Comparison of ENCODE assay signal across 5 fruit fly cellular contexts in genomic region chrX:2608470-2609157, dm6.
TF ChIP-seq lines count a peak whose summit lies in the region.

TSS of gene Smyd3 (minus strand) at chrX:2608876.

- no peak for TF ChIP-seq CTCF in whole organism, embryonic (GFP tag; optimal IDR thresholded peaks at IDR 0.05; lab: Kevin White, UChicago)

TF ChIP-seq in whole organism, adult, 20 proteins besides CTCF, POLR2A, EP300 and RAD21 (continues in another document):
- TF ChIP-seq CG1620 (GFP tag; optimal IDR thresholded peaks at IDR 0.05; lab: Kevin White, UChicago) (peak; percentile 52), toe (GFP tag; optimal IDR thresholded peaks at IDR 0.05; lab: Kevin White, UChicago) (peak; percentile 61), Clk (GFP tag; optimal IDR thresholded peaks at IDR 0.05; lab: Kevin White, UChicago) (peak; percentile 30), cic (GFP tag; optimal IDR thresholded peaks at IDR 0.05; lab: Kevin White, UChicago) (peak; percentile 44), cnc (optimal IDR thresholded peaks at IDR 0.05; lab: Kevin White, UChicago) (no peak), CG11617 (GFP tag; optimal IDR thresholded peaks at IDR 0.05; lab: Kevin White, UChicago) (peak; percentile 74), CG14711 (tag; optimal IDR thresholded peaks at IDR 0.05; lab: Kevin White, UChicago) (peak; percentile 62), tj (GFP tag; optimal IDR thresholded peaks at IDR 0.05; lab: Kevin White, UChicago) (peak; percentile 40), CG12768 (GFP tag; optimal IDR thresholded peaks at IDR 0.05; lab: Kevin White, UChicago) (peak; percentile 68), Hr96 (GFP tag; optimal IDR thresholded peaks at IDR 0.05; lab: Kevin White, UChicago) (no peak), ovo (GFP tag; optimal IDR thresholded peaks at IDR 0.05; lab: Kevin White, UChicago) (no peak), bab1 (GFP tag; optimal IDR thresholded peaks at IDR 0.05; lab: Kevin White, UChicago) (peak; percentile 81), pad (GFP tag; optimal IDR thresholded peaks at IDR 0.05; lab: Kevin White, UChicago) (peak; percentile 50), CG33017 (tag; optimal IDR thresholded peaks at IDR 0.05; lab: Kevin White, UChicago) (peak; percentile 77), kay (GFP tag; lab: Kevin White, UChicago; ENCODE audit: borderline replicate concordance) (no peak), Crg-1 (GFP tag; optimal IDR thresholded peaks at IDR 0.05; lab: Kevin White, UChicago) (peak; percentile 57), Mnt (GFP tag; optimal IDR thresholded peaks at IDR 0.05; lab: Kevin White, UChicago) (peak; percentile 83), CG7101 (tag; optimal IDR thresholded peaks at IDR 0.05; lab: Kevin White, UChicago) (peak; percentile 61)

TF ChIP-seq in whole organism, embryonic, 481 proteins besides CTCF, POLR2A, EP300 and RAD21 (continues in another document):
- peak; percentile 59 for TF ChIP-seq CG10462 (GFP tag; optimal IDR thresholded peaks at IDR 0.05; lab: Kevin White, UChicago)
- no peak for TF ChIP-seq abd-A (tag; optimal IDR thresholded peaks at IDR 0.05; lab: Kevin White, UChicago)
- peak; percentile 67 for TF ChIP-seq HmgZ (tag; optimal IDR thresholded peaks at IDR 0.05; lab: Kevin White, UChicago)
- TF ChIP-seq Meics (GFP tag; optimal IDR thresholded peaks at IDR 0.05; lab: Kevin White, UChicago), result peak; percentile 81
- peak; percentile 42 for TF ChIP-seq Atf3 (GFP tag; optimal IDR thresholded peaks at IDR 0.05; lab: Kevin White, UChicago)
- no peak for TF ChIP-seq D19A (tag; optimal IDR thresholded peaks at IDR 0.05; lab: Kevin White, UChicago)
- peak; percentile 1 for TF ChIP-seq CG8281 (tag; optimal IDR thresholded peaks at IDR 0.05; lab: Kevin White, UChicago)
- peak; percentile 40 for TF ChIP-seq BtbVII (GFP tag; optimal IDR thresholded peaks at IDR 0.05; lab: Kevin White, UChicago)
- TF ChIP-seq jigr1 (GFP tag; IDR thresholded peaks at IDR 0.05; lab: Robert Waterston, UW), result no peak
- peak; percentile 75; the same call in 2 of the 3 replicates for TF ChIP-seq ken (GFP tag; IDR thresholded peaks at IDR 0.05; lab: Robert Waterston, UW)
- TF ChIP-seq CG11696 (GFP tag; IDR thresholded peaks at IDR 0.05; lab: Robert Waterston, UW), result peak; percentile 70
- TF ChIP-seq tgo (GFP tag; IDR thresholded peaks at IDR 0.05; lab: Robert Waterston, UW), result peak; percentile 85
- TF ChIP-seq sob (GFP tag; IDR thresholded peaks at IDR 0.05; lab: Robert Waterston, UW), result peak; percentile 84
- no peak for TF ChIP-seq lov (optimal IDR thresholded peaks at IDR 0.05; lab: Kevin White, UChicago)
- peak; percentile 79; the same call in 2 of the 3 replicates for TF ChIP-seq lov (GFP tag; IDR thresholded peaks at IDR 0.05; lab: Robert Waterston, UW)
- peak; percentile 69 for TF ChIP-seq CG17612 (GFP tag; IDR thresholded peaks at IDR 0.05; lab: Robert Waterston, UW)
- no peak for TF ChIP-seq gem (tag; optimal IDR thresholded peaks at IDR 0.05; lab: Kevin White, UChicago)
- TF ChIP-seq CG18476 (GFP tag; optimal IDR thresholded peaks at IDR 0.05; lab: Kevin White, UChicago), result peak; percentile 62
- peak; percentile 69; the same call in 1 of the 3 replicates for TF ChIP-seq so (GFP tag; IDR thresholded peaks at IDR 0.05; lab: Robert Waterston, UW)

TF ChIP-seq in whole organism, prepupa, 60 proteins besides CTCF, POLR2A, EP300 and RAD21 (continues in another document):
- no peak for TF ChIP-seq fd85E (GFP tag; optimal IDR thresholded peaks at IDR 0.05; lab: Kevin White, UChicago)
- peak; percentile 87 for TF ChIP-seq Sox102F (GFP tag; optimal IDR thresholded peaks at IDR 0.05; lab: Kevin White, UChicago)
- TF ChIP-seq ss (GFP tag; optimal IDR thresholded peaks at IDR 0.05; lab: Kevin White, UChicago), result no peak
- TF ChIP-seq CG31627 (GFP tag; optimal IDR thresholded peaks at IDR 0.05; lab: Kevin White, UChicago), result peak; percentile 90
- TF ChIP-seq Ets96B (tag; optimal IDR thresholded peaks at IDR 0.05; lab: Kevin White, UChicago), result peak; percentile 74
- no peak for TF ChIP-seq CG3919 (GFP tag; optimal IDR thresholded peaks at IDR 0.05; lab: Kevin White, UChicago)
- no peak for TF ChIP-seq dsx (GFP tag; optimal IDR thresholded peaks at IDR 0.05; lab: Kevin White, UChicago; ENCODE audit: poor library complexity, severe bottlenecking)
- TF ChIP-seq spab (GFP tag; optimal IDR thresholded peaks at IDR 0.05; lab: Kevin White, UChicago), result no peak
- TF ChIP-seq topi (GFP tag; optimal IDR thresholded peaks at IDR 0.05; lab: Kevin White, UChicago), result peak; percentile 87
- TF ChIP-seq CG8632 (GFP tag; optimal IDR thresholded peaks at IDR 0.05; lab: Kevin White, UChicago), result no peak
- peak; percentile 79 for TF ChIP-seq Gug (GFP tag; IDR thresholded peaks at IDR 0.05; lab: Robert Waterston, UW)
- TF ChIP-seq CG7368 (GFP tag; optimal IDR thresholded peaks at IDR 0.05; lab: Kevin White, UChicago), result peak; percentile 80
- TF ChIP-seq Smox (GFP tag; optimal IDR thresholded peaks at IDR 0.05; lab: Kevin White, UChicago), result no peak
- TF ChIP-seq fd59A (GFP tag; optimal IDR thresholded peaks at IDR 0.05; lab: Kevin White, UChicago), result peak; percentile 26
- TF ChIP-seq CG1621 (tag; optimal IDR thresholded peaks at IDR 0.05; lab: Kevin White, UChicago), result peak; percentile 57
- TF ChIP-seq Eip78C (GFP tag; lab: Kevin White, UChicago), result peak; percentile 96
- peak; percentile 85 for TF ChIP-seq OdsH (GFP tag; optimal IDR thresholded peaks at IDR 0.05; lab: Kevin White, UChicago)
- peak; percentile 82 for TF ChIP-seq CG15336 (GFP tag; IDR thresholded peaks at IDR 0.05; lab: Robert Waterston, UW)
- TF ChIP-seq achi (GFP tag; optimal IDR thresholded peaks at IDR 0.05; lab: Kevin White, UChicago), result peak; percentile 83
- no peak for TF ChIP-seq CG4318 (GFP tag; optimal IDR thresholded peaks at IDR 0.05; lab: Kevin White, UChicago)

TF ChIP-seq in whole organism, pupa, 21 proteins besides CTCF, POLR2A, EP300 and RAD21:
- peak; percentile 91 for TF ChIP-seq CG4496 (GFP tag; IDR thresholded peaks at IDR 0.05; lab: Robert Waterston, UW)
- TF ChIP-seq CG34367 (tag; optimal IDR thresholded peaks at IDR 0.05; lab: Kevin White, UChicago), result peak; percentile 47
- TF ChIP-seq rn (GFP tag; IDR thresholded peaks at IDR 0.05; lab: Robert Waterston, UW), result peak; percentile 64
- peak; percentile 72 for TF ChIP-seq CG12605 (GFP tag; IDR thresholded peaks at IDR 0.05; lab: Robert Waterston, UW)
- TF ChIP-seq CG32121 (GFP tag; IDR thresholded peaks at IDR 0.05; lab: Robert Waterston, UW), result peak; percentile 79
- TF ChIP-seq CG17806 (tag; optimal IDR thresholded peaks at IDR 0.05; lab: Kevin White, UChicago), result peak; percentile 75
- peak; percentile 74 for TF ChIP-seq CG8301 (tag; optimal IDR thresholded peaks at IDR 0.05; lab: Kevin White, UChicago)
- TF ChIP-seq Ets98B (GFP tag; IDR thresholded peaks at IDR 0.05; lab: Robert Waterston, UW), result peak; percentile 89
- no peak for TF ChIP-seq CG14655 (GFP tag; optimal IDR thresholded peaks at IDR 0.05; lab: Kevin White, UChicago)
- TF ChIP-seq Pif1A (GFP tag; optimal IDR thresholded peaks at IDR 0.05; lab: Kevin White, UChicago), result no peak
- no peak for TF ChIP-seq CG10348 (GFP tag; IDR thresholded peaks at IDR 0.05; lab: Robert Waterston, UW)
- peak; percentile 71 for TF ChIP-seq Snoo (tag; optimal IDR thresholded peaks at IDR 0.05; lab: Kevin White, UChicago)
- TF ChIP-seq CG9948 (tag; optimal IDR thresholded peaks at IDR 0.05; lab: Kevin White, UChicago), result peak; percentile 53
- TF ChIP-seq D1 (tag; optimal IDR thresholded peaks at IDR 0.05; lab: Kevin White, UChicago), result no peak
- peak; percentile 68 for TF ChIP-seq CG15710 (tag; optimal IDR thresholded peaks at IDR 0.05; lab: Kevin White, UChicago)
- no peak for TF ChIP-seq CG13204 (GFP tag; optimal IDR thresholded peaks at IDR 0.05; lab: Kevin White, UChicago)
- peak; percentile 87 for TF ChIP-seq Pif1B (GFP tag; optimal IDR thresholded peaks at IDR 0.05; lab: Kevin White, UChicago)
- TF ChIP-seq EcR (GFP tag; optimal IDR thresholded peaks at IDR 0.05; lab: Kevin White, UChicago), result no peak
- peak; percentile 51 for TF ChIP-seq gl (tag; optimal IDR thresholded peaks at IDR 0.05; lab: Kevin White, UChicago)
- peak; percentile 72 for TF ChIP-seq CG8159 (tag; optimal IDR thresholded peaks at IDR 0.05; lab: Kevin White, UChicago)
- peak; percentile 80 for TF ChIP-seq fd96Ca (GFP tag; IDR thresholded peaks at IDR 0.05; lab: Robert Waterston, UW)
TF ChIP-seq in whole organism, pupa: peak in this region for 15.

TF ChIP-seq in whole organism, wandering third instar larva, 38 proteins besides CTCF, POLR2A, EP300 and RAD21 (continues in another document):
- TF ChIP-seq dmrt93B (GFP tag; optimal IDR thresholded peaks at IDR 0.05; lab: Kevin White, UChicago) (no peak), Vsx2 (GFP tag; optimal IDR thresholded peaks at IDR 0.05; lab: Kevin White, UChicago; ENCODE audit: partially characterized antibody) (no peak), dl (GFP tag; optimal IDR thresholded peaks at IDR 0.05; lab: Kevin White, UChicago; ENCODE audit: insufficient read depth in 1 of 2, partially characterized antibody in 2 of 2) (no peak), Hnf4 (GFP tag; optimal IDR thresholded peaks at IDR 0.05; lab: Kevin White, UChicago) (no peak), Dif (GFP tag; optimal IDR thresholded peaks at IDR 0.05; lab: Kevin White, UChicago; ENCODE audit: partially characterized antibody) (no peak), woc (GFP tag; optimal IDR thresholded peaks at IDR 0.05; lab: Kevin White, UChicago) (peak; percentile 88), fru (GFP tag; optimal IDR thresholded peaks at IDR 0.05; lab: Kevin White, UChicago) (peak; percentile 82), usp (GFP tag; optimal IDR thresholded peaks at IDR 0.05; lab: Kevin White, UChicago) (no peak), CG32264 (GFP tag; optimal IDR thresholded peaks at IDR 0.05; lab: Kevin White, UChicago) (no peak), Dfd (GFP tag; optimal IDR thresholded peaks at IDR 0.05; lab: Kevin White, UChicago) (no peak), tai (GFP tag; optimal IDR thresholded peaks at IDR 0.05; lab: Kevin White, UChicago) (no peak), psq (GFP tag; optimal IDR thresholded peaks at IDR 0.05; lab: Kevin White, UChicago) (peak; percentile 68), Myc (optimal IDR thresholded peaks at IDR 0.05; lab: Kevin White, UChicago) (no peak), pan (optimal IDR thresholded peaks at IDR 0.05; lab: Kevin White, UChicago) (no peak), foxo (GFP tag; optimal IDR thresholded peaks at IDR 0.05; lab: Kevin White, UChicago) (peak; percentile 65 to 91), OdsH (GFP tag; optimal IDR thresholded peaks at IDR 0.05; lab: Kevin White, UChicago) (peak; percentile 86), HLH106 (tag; optimal IDR thresholded peaks at IDR 0.05; lab: Kevin White, UChicago) (peak; percentile 73), Jra (GFP tag; optimal IDR thresholded peaks at IDR 0.05; lab: Kevin White, UChicago) (no peak), ey (GFP tag; optimal IDR thresholded peaks at IDR 0.05; lab: Kevin White, UChicago) (peak; percentile 86), CrebA (GFP tag; optimal IDR thresholded peaks at IDR 0.05; lab: Kevin White, UChicago; ENCODE audit: borderline replicate concordance) (no peak), br (GFP tag; optimal IDR thresholded peaks at IDR 0.05; lab: Kevin White, UChicago) (peak; percentile 85), sage (GFP tag; optimal IDR thresholded peaks at IDR 0.05; lab: Kevin White, UChicago) (no peak), rgr (GFP tag; optimal IDR thresholded peaks at IDR 0.05; lab: Kevin White, UChicago) (peak; percentile 88)
